Fruit fly (Drosophila melanogaster): Measurements from ENCODE around the gene CG9759.

CG9759 gene

DNA sequence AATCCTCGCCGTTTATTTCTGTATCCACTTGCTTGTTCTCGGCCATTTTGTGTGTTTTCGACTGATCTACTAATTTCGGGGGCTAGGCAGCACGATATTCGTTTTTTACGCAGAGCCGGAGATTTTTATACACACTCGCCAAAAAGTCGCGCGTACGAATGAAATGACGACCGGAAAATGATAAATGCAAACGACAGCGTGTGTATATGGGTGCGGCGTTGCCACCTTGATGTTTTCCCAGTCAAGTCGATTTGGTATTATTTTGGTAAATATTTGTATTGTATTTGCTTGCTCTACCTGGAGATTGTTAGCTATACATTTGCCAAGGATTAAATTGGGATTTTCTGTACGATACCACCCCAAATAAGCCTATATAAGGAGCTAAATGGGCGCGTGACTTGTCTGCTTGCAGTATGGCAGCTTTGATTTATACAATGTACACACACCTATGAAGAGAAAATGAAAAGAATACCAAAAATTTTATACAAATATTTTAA lies 36.9 kb upstream of the CG9759 start, which contains the start of gene sqd (continued):
- TF ChIP-seq salm (tag; optimal IDR thresholded peaks at IDR 0.05) (peak; percentile 12), slou (GFP tag; optimal IDR thresholded peaks at IDR 0.05) (no peak), CG17385 (GFP tag; optimal IDR thresholded peaks at IDR 0.05) (peak; percentile 43), en (GFP tag; optimal IDR thresholded peaks at IDR 0.05) (peak; percentile 12), ase (GFP tag; IDR thresholded peaks at IDR 0.05) (no peak)

DNA sequence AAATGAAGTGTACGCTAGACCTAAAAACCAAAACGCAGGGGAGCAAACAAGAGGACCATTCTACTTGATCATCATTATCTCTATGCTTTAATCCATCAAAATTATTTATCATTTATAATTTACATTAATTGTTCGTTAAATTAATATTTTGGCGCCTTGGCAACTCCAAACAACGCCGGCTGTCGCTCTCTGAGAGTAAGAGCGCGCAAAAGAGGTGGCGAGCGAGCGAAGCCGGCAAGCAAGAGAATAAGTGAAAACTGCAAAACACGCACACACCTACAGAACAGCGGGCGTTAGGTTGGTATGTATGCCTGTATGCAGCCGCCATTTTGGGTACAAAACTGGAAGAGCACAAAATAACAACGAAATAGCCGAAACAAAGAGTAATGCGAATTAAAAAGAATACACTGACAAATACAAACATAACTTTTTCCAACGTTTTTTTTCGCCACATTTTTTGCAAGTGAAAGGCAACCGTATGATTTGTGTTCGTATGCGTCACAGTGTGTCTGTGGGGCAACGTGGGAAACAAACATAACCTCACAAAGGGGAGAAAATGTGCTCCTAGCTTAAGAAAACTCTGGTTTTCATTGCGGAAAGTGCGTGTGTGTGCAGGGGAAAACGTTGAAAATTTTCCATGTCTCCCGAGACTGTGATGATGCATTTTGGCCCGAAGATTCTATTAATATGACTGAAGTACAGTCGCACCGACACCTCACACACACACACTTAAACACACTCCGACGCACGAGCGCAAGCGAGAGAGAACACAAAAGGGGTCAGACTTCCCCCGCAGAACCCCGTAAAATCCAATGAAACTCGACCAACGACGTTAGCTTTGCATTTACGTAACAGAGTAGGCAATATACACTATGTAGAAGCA lies 36.0 kb upstream of the CG9759 start:
- TF ChIP-seq Taf1 (GFP tag; IDR thresholded peaks at IDR 0.05) (no peak), CG34422 (GFP tag; IDR thresholded peaks at IDR 0.05) (peak; percentile 84; the same call in 1 of the 3 replicates), CG18262 (tag; optimal IDR thresholded peaks at IDR 0.05) (peak; percentile 34), CG3281 (GFP tag; optimal IDR thresholded peaks at IDR 0.05) (no peak), CG3847 (GFP tag; IDR thresholded peaks at IDR 0.05) (no peak), Hsf (GFP tag; optimal IDR thresholded peaks at IDR 0.05) (no peak), CG6813 (GFP tag; optimal IDR thresholded peaks at IDR 0.05) (peak; percentile 59), zen (tag; optimal IDR thresholded peaks at IDR 0.05) (no peak), fu2 (GFP tag; optimal IDR thresholded peaks at IDR 0.05) (no peak), br (optimal IDR thresholded peaks at IDR 0.05) (no peak), danr (GFP tag; IDR thresholded peaks at IDR 0.05) (no peak), wdn (GFP tag; IDR thresholded peaks at IDR 0.05) (peak; percentile 49), CG17328 (GFP tag; IDR thresholded peaks at IDR 0.05) (no peak), sens-2 (GFP tag; IDR thresholded peaks at IDR 0.05) (no peak; the same call in 1 of the 2 replicates), CG7372 (GFP tag; IDR thresholded peaks at IDR 0.05) (no peak), CG2875 (GFP tag; optimal IDR thresholded peaks at IDR 0.05) (no peak), org-1 (GFP tag; optimal IDR thresholded peaks at IDR 0.05) (no peak), chinmo (GFP tag; IDR thresholded peaks at IDR 0.05; ENCODE audit: partially characterized antibody) (peak; percentile 88; the same call in 2 of the 4 replicates), gsb-n (tag; optimal IDR thresholded peaks at IDR 0.05) (no peak), pzg (GFP tag; optimal IDR thresholded peaks at IDR 0.05) (no peak), Elba2 (GFP tag; optimal IDR thresholded peaks at IDR 0.05) (no peak), CG17612 (GFP tag; IDR thresholded peaks at IDR 0.05) (no peak), CG9609 (GFP tag; optimal IDR thresholded peaks at IDR 0.05) (no peak), C15 (GFP tag; IDR thresholded peaks at IDR 0.05) (0 out of 3 replicates have a peak, but pooled peaks have one; percentile 25), Dll (GFP tag; IDR thresholded peaks at IDR 0.05; ENCODE audit: partially characterized antibody) (peak; percentile 43; the same call in 1 of the 4 replicates), CG13424 (tag; optimal IDR thresholded peaks at IDR 0.05) (peak; percentile 59), ara (GFP tag; IDR thresholded peaks at IDR 0.05) (no peak), yki (optimal IDR thresholded peaks at IDR 0.05) (peak; percentile 43), CG17385 (GFP tag; optimal IDR thresholded peaks at IDR 0.05) (peak; percentile 32), ind (GFP tag; optimal IDR thresholded peaks at IDR 0.05) (no peak), CG12219 (GFP tag; optimal IDR thresholded peaks at IDR 0.05) (no peak), fd3F (GFP tag; optimal IDR thresholded peaks at IDR 0.05) (peak; percentile 8), CG4707 (GFP tag; optimal IDR thresholded peaks at IDR 0.05) (no peak), CG34376 (GFP tag; optimal IDR thresholded peaks at IDR 0.05) (peak; percentile 17), B-H1 (GFP tag; IDR thresholded peaks at IDR 0.05) (peak; percentile 27; the same call in 1 of the 3 replicates), fru (optimal IDR thresholded peaks at IDR 0.05) (no peak), ttk (GFP tag; IDR thresholded peaks at IDR 0.05) (no peak), CG15269 (tag; optimal IDR thresholded peaks at IDR 0.05) (no peak), CG30431 (GFP tag; optimal IDR thresholded peaks at IDR 0.05) (no peak), CG15073 (GFP tag; optimal IDR thresholded peaks at IDR 0.05) (no peak), sqz (GFP tag; optimal IDR thresholded peaks at IDR 0.05) (peak; percentile 14), Hmx (GFP tag; optimal IDR thresholded peaks at IDR 0.05) (no peak), ham (GFP tag; IDR thresholded peaks at IDR 0.05) (no peak), abd-A (tag; optimal IDR thresholded peaks at IDR 0.05) (no peak)

Measured in whole organism, embryonic.